Worm (Caenorhabditis elegans) whole organism, L3 larva: ENCODE measurements around the gene C25B8.8.

ENCODE experiments used
- aly-2 ChIP-seq: fragments of 150-350 bp; optimal IDR thresholded peaks from 2 replicates; lab custom pipeline; 2014; ENCODE audit warnings: missing biosample characterization, missing genetic modification characterization
- jun-1 ChIP-seq: fragments of 150-350 bp; optimal IDR thresholded peaks from 2 replicates; lab custom pipeline; 2014; ENCODE audit warnings: missing biosample characterization, missing genetic modification reagents, missing genetic modification characterization
- nhr-76 ChIP-seq: fragments of 150-350 bp; sonication (generic microtip); optimal IDR thresholded peaks from 5 replicates; lab custom pipeline; 2014; ENCODE audit warnings: missing biosample characterization, missing genetic modification characterization
- unc-62 ChIP-seq: fragments of 150-350 bp; sonication (generic microtip); optimal IDR thresholded peaks from 4 replicates; lab custom pipeline; 2014; ENCODE audit warnings: missing biosample characterization, missing genetic modification reagents, missing genetic modification characterization

ce11 chrX:6588495-6588894 lies 21.3 kb upstream of the C25B8.8 start, which contains the start of gene fbxl-4:
- TF ChIP-seq nhr-76, result no peak
- TF ChIP-seq jun-1, result no peak
- TF ChIP-seq unc-62, result no peak
- no peak for TF ChIP-seq aly-2 (tag; lab: Kevin White, UChicago)
